Fruit fly (Drosophila melanogaster) S2 (cell line): ENCODE results near the gene KrT95D.

ENCODE experiments used
- CG8478 ChIP-seq: fragments of >200 bp; optimal IDR thresholded peaks from 2 replicates; lab custom pipeline; 2018
- CTCF ChIP-seq, 2 experiments: fragments of >200 bp; optimal IDR thresholded peaks; 2 replicates each; lab custom pipeline; 2018

The KrT95D gene

DNA sequence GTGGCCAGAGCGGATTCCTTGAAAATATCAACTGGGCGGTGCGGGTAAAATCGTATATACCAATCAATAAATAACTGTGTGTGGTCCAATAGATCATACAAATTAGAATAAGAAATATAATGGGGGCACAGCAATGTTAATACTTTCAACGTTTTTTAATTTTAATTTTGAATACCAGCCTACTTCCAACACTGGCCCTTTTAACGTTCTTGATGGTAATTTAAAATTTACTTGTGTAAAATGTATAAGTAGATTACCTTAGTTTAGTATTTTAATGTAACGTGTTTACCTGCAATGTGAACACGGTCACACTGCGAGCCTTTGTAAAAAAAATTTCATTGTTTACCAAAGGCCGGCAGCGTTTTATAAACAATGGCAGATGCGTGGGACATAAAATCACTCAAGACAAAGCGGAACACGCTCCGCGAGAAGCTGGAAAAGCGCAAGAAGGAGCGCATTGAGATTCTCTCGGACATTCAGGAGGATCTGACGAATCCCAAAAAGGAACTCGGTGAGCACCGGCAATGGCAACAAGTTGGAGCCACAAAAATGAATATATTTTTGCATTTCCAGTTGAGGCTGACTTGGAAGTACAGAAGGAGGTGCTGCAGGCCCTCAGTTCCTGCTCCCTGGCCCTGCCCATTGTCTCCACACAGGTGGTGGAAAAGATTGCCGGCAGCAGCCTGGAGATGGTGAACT is at the start of gene KrT95D, which contains the start of gene Mettl3:
TSS of gene KrT95D (minus strand) at position 3 of the 699 bp plus-strand sequence.
TSS of gene Mettl3 (plus strand) at position 333 of the 699 bp plus-strand sequence.
- peak in 1 of 2 experiments; percentile 7 for TF ChIP-seq CTCF (optimal IDR thresholded peaks at IDR 0.05; lab: Kevin White, UChicago)
- no peak for TF ChIP-seq CG8478 (lab: Kevin White, UChicago)

DNA sequence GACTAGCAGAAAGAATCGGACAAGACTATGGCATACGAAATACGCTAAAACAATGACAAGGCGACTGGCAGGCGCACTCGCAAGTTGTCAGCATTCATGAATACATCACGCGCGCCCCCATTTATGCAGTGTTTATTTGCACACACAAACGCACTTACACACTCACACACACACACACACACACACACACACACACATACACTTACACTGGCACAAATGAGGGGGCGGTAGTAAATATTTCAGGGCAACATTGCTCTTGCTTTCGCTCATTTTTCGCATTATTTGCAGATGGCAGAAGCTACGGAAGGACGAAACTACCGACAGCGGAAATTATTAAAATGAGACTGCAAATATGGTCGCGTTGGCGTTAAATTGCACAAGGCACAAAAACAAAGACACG is 48.0 kb upstream of the KrT95D start:
- TF ChIP-seq CG8478 (lab: Kevin White, UChicago) (no peak), CTCF (optimal IDR thresholded peaks at IDR 0.05; lab: Kevin White, UChicago) (no peak)

- TF ChIP-seq CTCF (optimal IDR thresholded peaks at IDR 0.05; lab: Kevin White, UChicago) = no peak
Observed at dm6 chr3R:24079110-24079509, 47.5 kb upstream of the KrT95D start.

DNA sequence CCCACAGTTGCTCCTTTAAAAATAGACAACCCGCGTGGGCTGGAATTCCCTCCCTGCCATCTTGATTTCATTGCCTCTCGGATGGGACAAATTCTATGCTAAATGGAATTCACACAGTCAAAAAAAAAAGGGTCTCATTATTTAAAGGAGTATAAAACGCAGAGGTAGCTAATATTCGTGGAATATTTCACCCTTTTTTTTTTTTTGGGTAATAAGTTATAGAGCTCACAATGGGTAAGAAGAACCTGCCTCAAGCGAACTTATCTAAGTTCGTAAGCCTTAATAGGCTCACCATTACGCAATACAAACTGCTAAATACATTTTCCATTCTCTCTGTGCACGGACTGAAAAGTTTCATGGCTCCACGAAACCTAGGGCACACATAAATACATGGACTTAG is 42.1 kb upstream of the KrT95D start:
- TF ChIP-seq CTCF (optimal IDR thresholded peaks at IDR 0.05; lab: Kevin White, UChicago) (no peak), CG8478 (lab: Kevin White, UChicago) (no peak)

DNA sequence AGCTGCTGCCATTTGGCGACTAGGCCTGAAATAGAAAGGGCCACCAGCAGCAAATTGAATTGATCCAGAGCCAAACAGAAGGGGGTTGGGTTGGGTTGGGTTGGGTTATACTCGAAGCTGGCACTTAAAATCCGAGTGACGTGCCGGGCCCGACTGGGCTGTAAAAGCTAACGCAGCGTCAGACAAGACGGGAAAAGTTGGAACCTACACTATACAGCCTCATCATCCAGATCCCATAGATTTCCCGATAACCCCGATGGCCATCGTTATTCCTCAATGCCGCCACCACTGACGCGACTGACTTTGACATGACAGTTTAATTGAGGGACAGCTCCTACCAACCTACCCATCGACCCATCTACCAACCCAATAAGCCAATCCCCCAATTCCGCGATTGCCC is 38.3 kb upstream of the KrT95D start:
- TF ChIP-seq CTCF (optimal IDR thresholded peaks at IDR 0.05; lab: Kevin White, UChicago) = no peak
- no peak for TF ChIP-seq CG8478 (lab: Kevin White, UChicago)

DNA sequence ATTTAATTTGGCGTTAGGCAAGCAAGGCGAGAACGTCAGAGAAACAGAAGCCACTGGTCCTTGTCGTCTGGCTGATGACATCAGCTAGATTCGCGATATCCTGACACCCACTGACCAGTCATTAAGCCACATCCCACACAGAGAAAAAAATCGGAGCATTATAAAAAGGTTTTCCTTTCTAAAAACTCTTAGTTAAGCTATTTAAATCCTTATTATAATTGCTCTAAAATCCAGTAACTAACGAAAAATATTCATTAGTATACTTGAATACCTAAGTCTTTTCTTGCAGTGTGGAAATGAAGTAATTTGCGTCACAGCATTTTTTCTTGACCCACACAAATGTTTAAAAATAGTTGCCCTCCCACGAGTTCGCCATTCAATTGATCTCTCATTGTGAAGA is 37.2 kb upstream of the KrT95D start:
- TF ChIP-seq CTCF (optimal IDR thresholded peaks at IDR 0.05; lab: Kevin White, UChicago) (no peak), CG8478 (lab: Kevin White, UChicago) (no peak)

dm6 chr3R:24065718-24066117 is 34.1 kb upstream of the KrT95D start:
- TF ChIP-seq CTCF (optimal IDR thresholded peaks at IDR 0.05; lab: Kevin White, UChicago) (no peak), CG8478 (lab: Kevin White, UChicago) (no peak)

DNA sequence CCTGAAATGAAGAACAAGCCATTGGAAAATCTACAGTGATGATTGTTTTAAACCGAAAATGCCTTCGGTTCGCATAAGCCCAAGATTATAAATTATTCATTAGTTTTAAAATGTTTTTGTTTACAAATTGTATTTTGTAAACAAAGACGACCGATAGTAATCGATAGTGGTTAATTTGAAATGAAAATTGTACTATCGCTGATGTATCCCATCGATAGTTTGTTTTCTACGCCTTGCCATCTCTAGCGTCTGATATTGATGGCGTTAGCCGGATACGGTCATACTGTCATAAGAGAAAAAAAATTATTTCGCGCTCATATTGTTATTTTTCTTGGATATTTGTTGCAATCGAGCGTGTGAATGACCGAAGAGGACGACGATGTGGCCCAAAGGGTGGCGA is 26.4 kb upstream of the KrT95D start, which contains the start of gene SMC1:
TSS of gene SMC1 (plus strand) at position 247 of the 400 bp plus-strand sequence.
- peak in 1 of 2 experiments; percentile 20 for TF ChIP-seq CTCF (optimal IDR thresholded peaks at IDR 0.05; lab: Kevin White, UChicago)
- no peak for TF ChIP-seq CG8478 (lab: Kevin White, UChicago)

dm6 chr3R:24057188-24057587 is 25.6 kb upstream of the KrT95D start, which contains the start of gene Hsp68:
TSS of gene Hsp68 (minus strand) at chr3R:24057310.
- no peak for TF ChIP-seq CG8478 (lab: Kevin White, UChicago)
- no peak for TF ChIP-seq CTCF (optimal IDR thresholded peaks at IDR 0.05; lab: Kevin White, UChicago)

dm6 chr3R:24054227-24054626 is 22.6 kb upstream of the KrT95D start, which contains the start of gene CG6000:
TSS of gene CG6000 (plus strand) at chr3R:24054391.
- TF ChIP-seq CTCF (optimal IDR thresholded peaks at IDR 0.05; lab: Kevin White, UChicago) = no peak
- no peak for TF ChIP-seq CG8478 (lab: Kevin White, UChicago)

DNA sequence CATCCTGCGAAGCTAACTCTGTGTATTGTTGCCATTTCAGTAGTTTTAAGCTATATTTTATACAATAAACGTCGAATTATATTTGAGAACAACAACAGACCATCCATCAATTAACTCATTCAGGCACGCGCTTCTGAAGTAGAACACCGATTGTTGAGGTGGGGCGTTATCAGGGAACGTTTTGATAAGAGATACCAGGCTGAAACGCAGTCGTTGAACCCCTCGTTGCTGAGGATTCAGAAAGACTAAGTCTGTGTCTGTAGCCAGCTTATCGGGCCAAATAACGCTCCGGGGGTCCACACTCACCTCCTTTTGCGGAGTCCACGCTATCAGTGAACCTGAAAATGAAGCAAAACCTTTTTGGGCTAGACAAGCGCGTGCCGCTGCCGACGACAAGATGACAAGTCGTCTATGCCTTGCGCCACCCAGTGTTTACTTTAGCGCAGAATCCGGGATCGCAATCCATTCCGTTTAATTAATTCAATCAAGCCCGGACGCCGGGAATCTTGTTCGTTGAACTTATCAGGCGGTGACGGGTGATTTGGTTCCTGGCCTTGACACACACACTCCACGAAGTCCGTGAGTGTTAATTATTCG is 22.0 kb upstream of the KrT95D start:
- TF ChIP-seq CG8478 (lab: Kevin White, UChicago) = no peak
- TF ChIP-seq CTCF (optimal IDR thresholded peaks at IDR 0.05; lab: Kevin White, UChicago) = no peak

DNA sequence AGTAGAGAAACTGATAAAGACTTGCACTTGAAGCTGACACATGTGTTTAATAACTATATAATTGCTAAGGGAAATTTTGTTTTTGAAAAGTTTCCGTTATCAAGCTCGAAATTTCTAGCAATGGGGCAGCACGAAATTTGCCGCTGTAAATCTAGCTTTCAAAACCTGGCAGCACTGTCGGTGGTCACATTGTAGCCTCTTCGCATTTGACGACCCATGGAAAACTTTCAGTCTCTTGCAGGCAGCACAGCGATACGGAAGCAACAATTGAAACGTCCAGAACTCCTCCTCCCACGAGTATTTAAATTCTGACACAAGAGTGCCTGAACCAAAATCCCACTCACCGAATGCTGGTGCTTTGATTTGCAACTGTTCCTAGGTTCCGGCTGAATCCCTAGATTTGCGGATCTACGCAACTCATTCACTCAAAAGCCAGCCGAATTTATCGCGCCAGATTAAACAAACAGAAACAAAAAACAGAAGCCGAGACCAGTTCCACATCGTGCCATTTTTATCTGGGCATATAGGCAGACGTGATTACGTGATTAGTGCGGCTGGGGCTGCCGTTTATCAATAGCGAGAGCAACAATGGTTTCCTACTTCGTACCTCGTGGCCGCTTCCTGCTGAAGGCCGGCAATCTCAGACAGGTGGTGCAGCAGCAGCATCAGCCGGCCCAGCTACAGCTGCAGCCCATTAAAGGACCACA is 20.0 kb upstream of the KrT95D start:
- TF ChIP-seq CTCF (optimal IDR thresholded peaks at IDR 0.05; lab: Kevin White, UChicago) (no peak), CG8478 (lab: Kevin White, UChicago) (no peak)

- TF ChIP-seq CG8478 (lab: Kevin White, UChicago) (no peak), CTCF (optimal IDR thresholded peaks at IDR 0.05; lab: Kevin White, UChicago) (peak in 1 of 2 experiments; percentile 55)
Observed at dm6 chr3R:24050690-24051440, 19.2 kb upstream of the KrT95D start, which contains the start of the genes Atg6 and Pisd. TSS of gene Atg6 (minus strand) at chr3R:24050782. TSS of gene Pisd (plus strand) at chr3R:24050783.

dm6 chr3R:24047998-24048511 is 16.4 kb upstream of the KrT95D start, which contains the start of gene Rox8:
TSS of gene Rox8 (minus strand) at chr3R:24048265.
- no peak for TF ChIP-seq CTCF (optimal IDR thresholded peaks at IDR 0.05; lab: Kevin White, UChicago)
- TF ChIP-seq CG8478 (lab: Kevin White, UChicago) = no peak
